Worm (Caenorhabditis elegans): Measurements from ENCODE around the gene fbxb-34.

The fbxb-34 gene

DNA sequence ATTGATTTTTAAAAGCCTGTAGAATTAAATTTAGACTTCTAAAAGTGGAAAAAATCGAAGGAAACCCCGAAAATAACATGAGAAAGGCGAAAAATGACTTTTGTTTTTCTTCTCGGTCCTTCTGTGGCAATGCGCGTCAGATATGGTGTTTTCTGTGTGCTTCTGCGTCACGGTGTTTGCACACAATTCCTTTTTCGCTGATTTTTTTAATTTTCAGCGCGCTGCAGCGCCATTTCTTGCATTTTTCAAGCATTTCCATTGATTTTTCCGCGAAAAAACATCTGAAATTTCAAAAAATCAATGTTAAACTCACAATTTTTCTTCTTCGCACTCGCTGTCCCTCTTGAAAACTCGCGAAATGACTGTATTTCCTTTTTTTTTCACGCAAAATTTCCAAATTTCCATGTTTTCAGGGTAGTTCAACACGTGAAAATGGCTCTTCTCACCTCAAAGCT, 7.4 kb upstream of the fbxb-34 start, which contains the start of the genes cdc-37 and W08F4.3:
cdc-37 (minus strand) TSS at position 405 of the 455 bp plus-strand sequence.
W08F4.3 (plus strand) TSS at position 414 of the 455 bp plus-strand sequence.
- TF ChIP-seq hmg-11 (tag; optimal IDR thresholded peaks at IDR 0.05): peak; percentile 44
- TF ChIP-seq unc-62 (GFP tag; optimal IDR thresholded peaks at IDR 0.05): no peak
- TF ChIP-seq lin-15B (tag; optimal IDR thresholded peaks at IDR 0.05): peak; percentile 16

DNA sequence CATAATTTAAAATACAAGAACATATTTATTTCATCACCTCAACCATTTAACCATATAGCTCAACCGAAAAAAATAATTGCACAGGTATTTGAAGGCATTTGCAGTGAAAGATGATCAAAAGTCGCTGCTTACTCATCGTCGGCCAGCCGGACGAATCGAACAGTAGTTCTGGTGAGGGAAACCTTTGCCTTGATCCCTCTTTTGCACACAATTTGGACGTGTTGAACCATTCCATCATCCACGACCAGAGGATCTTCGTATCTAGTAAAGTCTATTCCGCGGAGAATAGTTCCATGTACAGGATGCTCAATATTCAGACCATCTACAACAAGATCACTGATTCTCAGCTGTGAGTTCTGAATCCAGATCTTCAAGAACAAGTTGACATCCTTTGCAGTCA, 5.7 kb upstream of the fbxb-34 start:
- no peak for TF ChIP-seq sea-2 (GFP tag; optimal IDR thresholded peaks at IDR 0.05)
- no peak for TF ChIP-seq tbx-2 (tag; optimal IDR thresholded peaks at IDR 0.05)
- no peak for TF ChIP-seq elt-1 (tag; optimal IDR thresholded peaks at IDR 0.05)
- TF ChIP-seq unc-62 (GFP tag; optimal IDR thresholded peaks at IDR 0.05): no peak
- no peak for TF ChIP-seq zag-1 (tag; optimal IDR thresholded peaks at IDR 0.05)
- TF ChIP-seq nhr-67 (tag; optimal IDR thresholded peaks at IDR 0.05): no peak
- no peak for TF ChIP-seq elt-2 (tag; optimal IDR thresholded peaks at IDR 0.05)
- TF ChIP-seq pqm-1 (tag; optimal IDR thresholded peaks at IDR 0.05): no peak
- no peak for TF ChIP-seq mdl-1 (tag; optimal IDR thresholded peaks at IDR 0.05)
- no peak for TF ChIP-seq nhr-237 (tag; optimal IDR thresholded peaks at IDR 0.05)
- no peak for TF ChIP-seq fos-1 (tag; optimal IDR thresholded peaks at IDR 0.05)
- TF ChIP-seq ceh-9 (tag; optimal IDR thresholded peaks at IDR 0.05): no peak
- no peak for TF ChIP-seq egl-5 (tag; optimal IDR thresholded peaks at IDR 0.05)
- no peak for TF ChIP-seq daf-12 (tag; optimal IDR thresholded peaks at IDR 0.05)
- no peak for TF ChIP-seq nhr-43 (tag; optimal IDR thresholded peaks at IDR 0.05; ENCODE audit: poor library complexity, severe bottlenecking)
- TF ChIP-seq nhr-25 (tag; optimal IDR thresholded peaks at IDR 0.05): no peak
- no peak for TF ChIP-seq nhr-76 (tag; optimal IDR thresholded peaks at IDR 0.05)
- TF ChIP-seq hmg-11 (tag; optimal IDR thresholded peaks at IDR 0.05): no peak
- TF ChIP-seq ceh-28 (tag; optimal IDR thresholded peaks at IDR 0.05): no peak

DNA sequence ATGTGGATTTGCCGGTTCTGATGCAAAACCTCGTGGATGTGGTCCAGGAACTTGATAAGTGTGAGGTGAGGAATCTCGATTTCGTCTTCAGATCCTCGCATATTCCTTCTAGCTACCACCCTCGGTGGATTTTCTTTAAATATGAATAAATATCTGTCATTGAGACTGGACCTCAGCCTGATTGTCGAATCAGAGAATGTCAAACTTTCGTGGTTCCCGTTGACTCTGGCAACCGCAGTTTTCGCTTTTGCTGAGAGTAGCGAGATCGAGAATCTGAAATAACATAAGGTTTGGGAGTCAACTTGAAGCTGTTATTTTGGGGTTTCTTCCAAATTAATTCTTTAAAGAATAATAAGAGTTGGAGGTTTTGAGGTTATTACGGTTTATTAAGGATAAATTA, 5.0 kb upstream of the fbxb-34 start, which contains the start of gene fbxb-14:
fbxb-14 (minus strand) TSS at position 101 of the 400 bp plus-strand sequence.
- TF ChIP-seq hmg-11 (tag; optimal IDR thresholded peaks at IDR 0.05): no peak
- no peak for TF ChIP-seq lsy-12 (tag; optimal IDR thresholded peaks at IDR 0.05)
- no peak for TF ChIP-seq elt-3 (tag; optimal IDR thresholded peaks at IDR 0.05)
- TF ChIP-seq elt-2 (tag; optimal IDR thresholded peaks at IDR 0.05): no peak
- TF ChIP-seq egl-27 (tag; optimal IDR thresholded peaks at IDR 0.05): no peak
- no peak for TF ChIP-seq lin-39 (tag; optimal IDR thresholded peaks at IDR 0.05)
- TF ChIP-seq fkh-10 (GFP tag; optimal IDR thresholded peaks at IDR 0.05): no peak
- TF ChIP-seq nhr-28 (tag; optimal IDR thresholded peaks at IDR 0.05): no peak
- no peak for TF ChIP-seq ceh-9 (tag; optimal IDR thresholded peaks at IDR 0.05)
- no peak for TF ChIP-seq ztf-4 (tag; optimal IDR thresholded peaks at IDR 0.05)
- no peak for TF ChIP-seq egl-5 (tag; optimal IDR thresholded peaks at IDR 0.05)
- no peak for TF ChIP-seq daf-12 (tag; optimal IDR thresholded peaks at IDR 0.05)
- TF ChIP-seq nhr-23 (tag; optimal IDR thresholded peaks at IDR 0.05): no peak
- no peak for TF ChIP-seq nhr-67 (tag; optimal IDR thresholded peaks at IDR 0.05)
- no peak for TF ChIP-seq jun-1 (tag; optimal IDR thresholded peaks at IDR 0.05)
- no peak for TF ChIP-seq nhr-43 (tag; optimal IDR thresholded peaks at IDR 0.05; ENCODE audit: poor library complexity, severe bottlenecking)
- no peak for TF ChIP-seq lin-15B (tag; optimal IDR thresholded peaks at IDR 0.05)
- no peak for TF ChIP-seq nhr-12 (tag; optimal IDR thresholded peaks at IDR 0.05)

DNA sequence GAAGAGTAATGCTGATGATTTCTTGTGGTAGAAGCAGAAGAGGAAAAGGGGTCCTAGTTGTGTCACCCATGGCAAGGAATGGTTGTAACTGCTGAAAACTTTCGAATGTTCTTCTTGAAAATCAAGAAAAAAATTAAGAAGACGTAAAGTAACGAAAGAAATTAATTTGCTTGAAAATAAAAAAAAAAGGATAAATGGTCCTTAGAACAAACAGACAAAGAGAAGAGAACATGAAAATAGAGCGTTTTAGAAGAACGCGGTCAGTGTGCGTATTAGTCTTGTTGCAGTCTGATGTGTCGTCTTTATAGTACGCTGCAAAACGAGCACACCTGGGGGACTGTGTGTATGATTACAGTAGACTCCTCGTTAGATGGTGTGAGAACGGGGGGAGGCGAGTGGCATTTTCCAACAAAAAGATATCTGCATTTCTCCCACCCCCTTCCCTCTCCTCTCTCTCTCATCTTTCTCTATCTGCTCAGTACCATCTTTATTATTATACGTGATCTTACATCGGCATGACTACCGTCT, 3.2 kb upstream of the fbxb-34 start, which contains the start of the genes W08F4.12 and W08F4.13:
W08F4.12 (minus strand) TSS at position 101 of the 528 bp plus-strand sequence.
W08F4.13 (plus strand) TSS at position 478 of the 528 bp plus-strand sequence.
- TF ChIP-seq aly-2 (tag; optimal IDR thresholded peaks at IDR 0.05) (no peak), ama-1 (optimal IDR thresholded peaks at IDR 0.05) (no peak)

DNA sequence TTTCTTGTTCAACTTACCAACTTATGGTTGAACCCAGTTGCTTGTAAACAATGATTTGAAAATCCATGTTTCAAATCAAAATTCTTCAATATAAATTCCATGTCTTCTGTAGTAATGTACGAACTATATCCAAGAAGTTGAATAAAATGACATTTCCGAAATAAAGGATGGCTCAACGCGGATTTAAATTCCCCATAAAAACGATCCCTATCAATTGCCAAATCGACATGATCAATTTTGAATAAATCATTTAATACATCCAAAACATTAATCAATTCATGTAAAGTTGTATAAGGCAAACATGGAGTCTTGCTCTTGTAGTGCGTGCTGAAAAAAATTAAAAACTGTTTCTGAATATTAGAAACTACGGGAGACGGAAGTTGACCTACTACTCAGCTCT, 3.5 kb downstream of the fbxb-34 start, which contains the start of gene W08F4.10:
W08F4.10 (minus strand) TSS at position 101 of the 400 bp plus-strand sequence.
- TF ChIP-seq nhr-237 (tag; optimal IDR thresholded peaks at IDR 0.05): no peak
- TF ChIP-seq ceh-82 (tag; optimal IDR thresholded peaks at IDR 0.05): no peak
- no peak for TF ChIP-seq pqm-1 (tag; optimal IDR thresholded peaks at IDR 0.05)
- no peak for TF ChIP-seq ceh-28 (tag; optimal IDR thresholded peaks at IDR 0.05)
- TF ChIP-seq R02D3.7 (tag; optimal IDR thresholded peaks at IDR 0.05): no peak
- TF ChIP-seq elt-2 (tag; optimal IDR thresholded peaks at IDR 0.05): no peak
- no peak for TF ChIP-seq egl-5 (tag; optimal IDR thresholded peaks at IDR 0.05)
- no peak for TF ChIP-seq elt-1 (tag; optimal IDR thresholded peaks at IDR 0.05)
- TF ChIP-seq tbx-2 (tag; optimal IDR thresholded peaks at IDR 0.05): no peak
- no peak for TF ChIP-seq ZK546.5 (tag; optimal IDR thresholded peaks at IDR 0.05)
- TF ChIP-seq daf-12 (tag; optimal IDR thresholded peaks at IDR 0.05): no peak
- no peak for TF ChIP-seq hmg-11 (tag; optimal IDR thresholded peaks at IDR 0.05)
- TF ChIP-seq pha-4 (tag; optimal IDR thresholded peaks at IDR 0.05): no peak
- no peak for TF ChIP-seq ztf-11 (tag; optimal IDR thresholded peaks at IDR 0.05)
- no peak for TF ChIP-seq mdl-1 (tag; optimal IDR thresholded peaks at IDR 0.05)
